Worm (Caenorhabditis elegans) whole organism, young adult: Measurements from ENCODE around the gene rpt-3.

Experiments used
- F23B12.7 ChIP-seq: sonication (generic microtip); optimal IDR thresholded peaks from 2 replicates; lab custom pipeline; 2017; ENCODE audit warnings: missing genetic modification characterization, mild to moderate bottlenecking, missing compliant biosample characterization, antibody characterized with exemption, moderate library complexity; ENCODE audit not compliant: insufficient read depth
- K11D2.4 ChIP-seq: fragments of 200-800 bp; sonication (Bioruptor generic); IDR thresholded peaks from 2 replicates; pipeline ENCODE4 v1.3.6; 2022; ENCODE audit warnings: missing genetic modification reagents, missing genetic modification characterization, missing compliant biosample characterization
- Y53G8AR.9 ChIP-seq: fragments of 200-800 bp; sonication (Bioruptor generic); conservative IDR thresholded peaks from 2 replicates; pipeline ENCODE4 v1.3.6; 2022; ENCODE audit warnings: missing genetic modification reagents, missing genetic modification characterization, missing compliant biosample characterization
- ceh-79 ChIP-seq: sonication (generic microtip); optimal IDR thresholded peaks from 2 replicates; lab custom pipeline; 2017; ENCODE audit warnings: mild to moderate bottlenecking, missing genetic modification characterization, missing compliant biosample characterization
- dpl-1 ChIP-seq: fragments of 150-350 bp; optimal IDR thresholded peaks from 2 replicates; lab custom pipeline; 2014; ENCODE audit warnings: missing biosample characterization, missing genetic modification reagents, missing genetic modification characterization
- let-607 ChIP-seq, 2 experiments: fragments of 200-800 bp in 1 of 2; sonication (Bioruptor generic) in 1 of 2; sonication (generic microtip) in 1 of 2; optimal IDR thresholded peaks; 2 replicates each; lab custom pipeline; 2016 to 2018; ENCODE audit warnings: mild to moderate bottlenecking in 2 of 2, missing compliant biosample characterization in 2 of 2, missing genetic modification characterization in 2 of 2, moderate library complexity in 2 of 2, missing genotype in 1 of 2
- nhr-179 ChIP-seq: sonication (generic microtip); optimal IDR thresholded peaks from 2 replicates; lab custom pipeline; 2016; ENCODE audit warnings: mild to moderate bottlenecking, missing genetic modification characterization, missing compliant biosample characterization
- nhr-27 ChIP-seq: fragments of 200-800 bp; sonication (Bioruptor generic); optimal IDR thresholded peaks from 2 replicates; lab custom pipeline; 2018; ENCODE audit warnings: mild to moderate bottlenecking, missing genetic modification characterization, moderate library complexity, missing compliant biosample characterization
- rpc-1 ChIP-seq, 2 experiments: fragments of 150-350 bp in 1 of 2; sonication (generic microtip) in 1 of 2; optimal IDR thresholded peaks; 2 replicates each; lab custom pipeline; 2014 to 2018; ENCODE audit warnings: missing biosample characterization in 1 of 2, missing genetic modification characterization in 1 of 2, missing genetic modification reagents in 1 of 2, missing genotype in 1 of 2
- snpc-4 ChIP-seq, 5 experiments: fragments of 150-350 bp in 1 of 5; sonication (generic microtip) in 4 of 5; optimal IDR thresholded peaks; 2 replicates each; lab custom pipeline; 2014 to 2018; ENCODE audit warnings: missing genetic modification characterization in 5 of 5, missing biosample characterization in 3 of 5, antibody characterized with exemption in 2 of 5, mild to moderate bottlenecking in 2 of 5, missing compliant biosample characterization in 2 of 5, missing genotype in 2 of 5, moderate library complexity in 2 of 5, missing genetic modification reagents in 1 of 5
- sptf-2 ChIP-seq: fragments of 200-800 bp; sonication (Bioruptor generic); optimal IDR thresholded peaks from 2 replicates; lab custom pipeline; 2018; ENCODE audit warnings: mild to moderate bottlenecking, missing genetic modification characterization, missing compliant biosample characterization
- tlf-1 ChIP-seq: fragments of 200-800 bp; sonication (Bioruptor generic); optimal IDR thresholded peaks from 2 replicates; lab custom pipeline; 2018; ENCODE audit warnings: mild to moderate bottlenecking, missing genetic modification characterization, missing compliant biosample characterization
- unc-62 ChIP-seq: fragments of 150-350 bp; optimal IDR thresholded peaks from 2 replicates; lab custom pipeline; 2014; ENCODE audit warnings: missing biosample characterization, missing genetic modification reagents, missing genetic modification characterization

ce11 chrIII:6452683-6453082, 36.9 kb upstream of the rpt-3 start:
- TF ChIP-seq nhr-179 (tag; lab: Kevin White, UChicago) (no peak), let-607 (tag; optimal IDR thresholded peaks at IDR 0.05; lab: Kevin White, UChicago) (no peak), snpc-4 (GFP tag; optimal IDR thresholded peaks at IDR 0.05; lab: Kevin White, UChicago) (no peak), snpc-4 (tag; optimal IDR thresholded peaks at IDR 0.05; lab: Kevin White, UChicago) (no peak), nhr-27 (tag; lab: Kevin White, UChicago) (no peak), tlf-1 (GFP tag; lab: Kevin White, UChicago) (no peak), dpl-1 (no peak), sptf-2 (GFP tag; lab: Kevin White, UChicago) (no peak), K11D2.4 (GFP tag; lab: Robert Waterston, UW) (no peak), unc-62 (no peak), Y53G8AR.9 (GFP tag; lab: Robert Waterston, UW) (no peak), F23B12.7 (no peak), ceh-79 (no peak), rpc-1 (optimal IDR thresholded peaks at IDR 0.05; lab: Kevin White, UChicago) (no peak), rpc-1 (tag; optimal IDR thresholded peaks at IDR 0.05; lab: Kevin White, UChicago) (no peak)
